Fruit fly (Drosophila melanogaster) whole organism, embryonic: ENCODE results near the gene CG42538.

Experiments
- Awh ChIP-seq: fragments of 200-800 bp; sonication (Bioruptor generic); IDR thresholded peaks from 2 replicates; pipeline ENCODE4, ENCODE4 v1.3.6; 2022; ENCODE audit warnings: missing biosample characterization, missing genetic modification characterization
- BEAF-32 ChIP-seq: fragments of 200-800 bp; sonication (Bioruptor generic); optimal IDR thresholded peaks from 3 replicates; lab custom pipeline; 2017; ENCODE audit warnings: missing biosample characterization, missing genetic modification characterization, mild to moderate bottlenecking, moderate library complexity, missing genetic modification reagents
- Blimp-1 ChIP-seq: fragments of 200-800 bp; sonication (Bioruptor generic); optimal IDR thresholded peaks from 3 replicates; lab custom pipeline; 2018; ENCODE audit warnings: missing biosample characterization, missing genetic modification characterization, mild to moderate bottlenecking, moderate library complexity, missing genetic modification reagents
- Bteb2 ChIP-seq: fragments of 200-800 bp; sonication (Bioruptor generic); optimal IDR thresholded peaks from 2 replicates; lab custom pipeline; 2016; ENCODE audit warnings: missing biosample characterization, missing genetic modification characterization
- CG10147 ChIP-seq: fragments of 200-800 bp; sonication (Bioruptor generic); optimal IDR thresholded peaks from 2 replicates; lab custom pipeline; 2019; ENCODE audit warnings: missing biosample characterization, mild to moderate bottlenecking, missing genetic modification characterization, moderate library complexity
- CG11085 ChIP-seq: fragments of 200-800 bp; sonication (Bioruptor generic); IDR thresholded peaks from 2 replicates; pipeline ENCODE4 v1.3.6; 2022; ENCODE audit warnings: missing biosample characterization, missing genetic modification characterization
- CG11093 ChIP-seq: fragments of 200-800 bp; sonication (Bioruptor generic); IDR thresholded peaks from 3 replicates; pipeline ENCODE4 v1.3.6; 2022; ENCODE audit warnings: missing biosample characterization, missing genetic modification characterization
- CG11398 ChIP-seq: fragments of 200-800 bp; sonication (Bioruptor generic); optimal IDR thresholded peaks from 2 replicates; lab custom pipeline; 2016; ENCODE audit warnings: missing biosample characterization, missing genetic modification characterization
- CG1233 ChIP-seq: fragments of 200-800 bp; sonication (Bioruptor generic); optimal IDR thresholded peaks from 4 replicates; lab custom pipeline; 2018; ENCODE audit warnings: missing biosample characterization, mild to moderate bottlenecking, missing genetic modification characterization
- CG13624 ChIP-seq: fragments of 200-800 bp; sonication (Bioruptor generic); optimal IDR thresholded peaks from 2 replicates; lab custom pipeline; 2016; ENCODE audit warnings: missing biosample characterization, missing genetic modification characterization
- CG15011 ChIP-seq: fragments of 200-800 bp; sonication (Bioruptor generic); optimal IDR thresholded peaks from 3 replicates; lab custom pipeline; 2018; ENCODE audit warnings: missing biosample characterization, mild to moderate bottlenecking, missing genetic modification characterization
- CG1529 ChIP-seq: fragments of 200-800 bp; sonication (Bioruptor generic); optimal IDR thresholded peaks from 3 replicates; lab custom pipeline; 2018; ENCODE audit warnings: missing biosample characterization, missing genetic modification characterization
- CG18262 ChIP-seq: fragments of 200-800 bp; optimal IDR thresholded peaks from 3 replicates; lab custom pipeline; 2019; ENCODE audit warnings: missing biosample characterization, mild to moderate bottlenecking, missing genetic modification characterization, moderate library complexity
- CG1832 ChIP-seq: fragments of 200-800 bp; sonication (Bioruptor generic); optimal IDR thresholded peaks from 2 replicates; lab custom pipeline; 2017; ENCODE audit warnings: missing biosample characterization, mild to moderate bottlenecking, missing genetic modification characterization, inconsistent platforms
- CG3065 ChIP-seq: fragments of 200-800 bp; sonication (Bioruptor generic); optimal IDR thresholded peaks from 2 replicates; lab custom pipeline; 2016; ENCODE audit warnings: missing biosample characterization, missing genetic modification characterization
- CG31365 ChIP-seq: fragments of 200-800 bp; sonication (Bioruptor generic); optimal IDR thresholded peaks from 2 replicates; lab custom pipeline; 2018; ENCODE audit warnings: missing biosample characterization, mild to moderate bottlenecking, missing genetic modification characterization
- CG34422 ChIP-seq: fragments of 200-800 bp; sonication (Bioruptor generic); IDR thresholded peaks from 3 replicates; pipeline ENCODE4 v1.3.6; 2022; ENCODE audit warnings: missing biosample characterization, missing genetic modification characterization
- CG3847 ChIP-seq: fragments of 200-800 bp; sonication (Bioruptor generic); IDR thresholded peaks from 2 replicates; pipeline ENCODE4 v1.3.6; 2022; ENCODE audit warnings: missing biosample characterization, missing genetic modification characterization
- CG4730 ChIP-seq: fragments of 200-800 bp; sonication (Bioruptor generic); IDR thresholded peaks from 2 replicates; pipeline ENCODE4 v1.3.6; 2022; ENCODE audit warnings: missing biosample characterization, missing genetic modification characterization
- CG6765 ChIP-seq: fragments of 200-800 bp; sonication (Bioruptor generic); optimal IDR thresholded peaks from 3 replicates; lab custom pipeline; 2017; ENCODE audit warnings: missing biosample characterization, mild to moderate bottlenecking, missing genetic modification characterization
- CG7839 ChIP-seq: fragments of 200-800 bp; sonication (Bioruptor generic); optimal IDR thresholded peaks from 3 replicates; lab custom pipeline; 2018; ENCODE audit warnings: missing biosample characterization, mild to moderate bottlenecking, missing genetic modification characterization, moderate library complexity
- CG8944 ChIP-seq: fragments of 200-800 bp; sonication (Bioruptor generic); optimal IDR thresholded peaks from 3 replicates; lab custom pipeline; 2016; ENCODE audit warnings: missing biosample characterization, missing genetic modification characterization
- CG9609 ChIP-seq: fragments of 200-800 bp; sonication (Bioruptor generic); optimal IDR thresholded peaks from 3 replicates; lab custom pipeline; 2016; ENCODE audit warnings: missing biosample characterization, missing genetic modification characterization
- CG9876 ChIP-seq: fragments of 200-800 bp; sonication (Bioruptor generic); optimal IDR thresholded peaks from 2 replicates; lab custom pipeline; 2016; ENCODE audit warnings: missing biosample characterization, missing genetic modification characterization
- CG9932 ChIP-seq: fragments of 200-800 bp; sonication (Bioruptor generic); IDR thresholded peaks from 2 replicates; pipeline ENCODE4 v1.3.6; 2022; ENCODE audit warnings: missing biosample characterization, missing genetic modification characterization
- Dfd ChIP-seq, 2 experiments: fragments of >200 bp; optimal IDR thresholded peaks; 2 replicates each; lab custom pipeline; 2017; ENCODE audit warnings: missing biosample characterization in 2 of 2, missing genetic modification characterization in 2 of 2
- Dip2 ChIP-seq: fragments of 200-800 bp; sonication (Bioruptor generic); IDR thresholded peaks from 2 replicates; pipeline ENCODE4 v1.3.6; 2022; ENCODE audit warnings: missing biosample characterization, missing genetic modification characterization
- Gug ChIP-seq: fragments of 200-800 bp; sonication (Bioruptor generic); IDR thresholded peaks from 4 replicates; pipeline ENCODE4 v1.3.6; 2022; ENCODE audit warnings: missing biosample characterization, missing genetic modification characterization
- Lpt ChIP-seq: fragments of >200 bp; optimal IDR thresholded peaks from 2 replicates; lab custom pipeline; 2018; ENCODE audit warnings: missing biosample characterization, missing genetic modification characterization
- Meics ChIP-seq: fragments of 200-800 bp; sonication (Bioruptor generic); optimal IDR thresholded peaks from 2 replicates; lab custom pipeline; 2017; ENCODE audit warnings: missing biosample characterization, mild to moderate bottlenecking, missing genetic modification characterization
- NC2α ChIP-seq: fragments of 200-800 bp; sonication (Bioruptor generic); optimal IDR thresholded peaks from 2 replicates; lab custom pipeline; 2016; ENCODE audit warnings: missing biosample characterization, missing genetic modification characterization
- Nf-YA ChIP-seq: fragments of 200-800 bp; sonication (Bioruptor generic); IDR thresholded peaks from 2 replicates; pipeline ENCODE4 v1.3.6; 2022; ENCODE audit warnings: missing biosample characterization, missing genetic modification characterization
- Poxn ChIP-seq: fragments of 200-800 bp; sonication (Bioruptor generic); IDR thresholded peaks from 2 replicates; pipeline ENCODE4 v1.3.6; 2022; ENCODE audit warnings: missing biosample characterization, missing genetic modification characterization
- Sox100B ChIP-seq: fragments of 200-800 bp; sonication (Bioruptor generic); optimal IDR thresholded peaks from 3 replicates; lab custom pipeline; 2018; ENCODE audit warnings: missing biosample characterization, mild to moderate bottlenecking, missing genetic modification characterization
- Sry-δ ChIP-seq: fragments of 200-800 bp; sonication (Bioruptor generic); optimal IDR thresholded peaks from 2 replicates; lab custom pipeline; 2016; ENCODE audit warnings: missing biosample characterization, missing genetic modification characterization
- Usf ChIP-seq: fragments of 200-800 bp; sonication (Bioruptor generic); optimal IDR thresholded peaks from 2 replicates; lab custom pipeline; 2017; ENCODE audit warnings: missing genotype, missing biosample characterization, missing genetic modification characterization
- bigmax ChIP-seq: fragments of 200-800 bp; sonication (Bioruptor generic); optimal IDR thresholded peaks from 2 replicates; lab custom pipeline; 2018; ENCODE audit warnings: missing biosample characterization, mild to moderate bottlenecking, missing genetic modification characterization
- bsh ChIP-seq, 2 experiments: fragments of 200-800 bp; sonication (Bioruptor generic); optimal IDR thresholded peaks; 2 replicates each; lab custom pipeline; 2017 to 2018; ENCODE audit warnings: mild to moderate bottlenecking in 2 of 2, missing biosample characterization in 2 of 2, missing genetic modification characterization in 2 of 2, moderate library complexity in 1 of 2
- cato ChIP-seq: fragments of 200-800 bp; sonication (Bioruptor generic); optimal IDR thresholded peaks from 2 replicates; lab custom pipeline; 2016; ENCODE audit warnings: missing biosample characterization, missing genetic modification characterization, borderline replicate concordance
- crol ChIP-seq: fragments of 200-800 bp; sonication (Bioruptor generic); IDR thresholded peaks from 2 replicates; pipeline ENCODE4 v1.3.6; 2022; ENCODE audit warnings: missing biosample characterization, missing genetic modification characterization
- fu2 ChIP-seq: fragments of 200-800 bp; sonication (Bioruptor generic); optimal IDR thresholded peaks from 2 replicates; lab custom pipeline; 2016; ENCODE audit warnings: missing biosample characterization, missing genetic modification characterization
- gro ChIP-seq: fragments of 200-800 bp; sonication (Bioruptor generic); optimal IDR thresholded peaks from 2 replicates; lab custom pipeline; 2016; ENCODE audit warnings: missing biosample characterization, missing genetic modification characterization
- lbe ChIP-seq: fragments of 200-800 bp; sonication (Bioruptor generic); optimal IDR thresholded peaks from 2 replicates; lab custom pipeline; 2016; ENCODE audit warnings: missing biosample characterization, mild to moderate bottlenecking, missing genetic modification characterization
- lilli ChIP-seq: fragments of 200-800 bp; sonication (Bioruptor generic); optimal IDR thresholded peaks from 3 replicates; lab custom pipeline; 2016; ENCODE audit warnings: missing biosample characterization, missing genetic modification characterization
- odd ChIP-seq: fragments of 200-800 bp; sonication (Bioruptor generic); optimal IDR thresholded peaks from 2 replicates; lab custom pipeline; 2017; ENCODE audit warnings: missing biosample characterization, mild to moderate bottlenecking, missing genetic modification characterization
- psq ChIP-seq: fragments of 200-800 bp; sonication (Bioruptor generic); optimal IDR thresholded peaks from 2 replicates; lab custom pipeline; 2017; ENCODE audit warnings: missing biosample characterization, missing genetic modification characterization
- shn ChIP-seq: fragments of 200-800 bp; sonication (Bioruptor generic); optimal IDR thresholded peaks from 3 replicates; lab custom pipeline; 2016; ENCODE audit warnings: missing biosample characterization, missing genetic modification characterization
- sisA ChIP-seq: fragments of 200-800 bp; sonication (Bioruptor generic); IDR thresholded peaks from 2 replicates; pipeline ENCODE4 v1.3.6; 2022; ENCODE audit warnings: missing biosample characterization, missing genetic modification characterization
- tap ChIP-seq: fragments of 200-800 bp; optimal IDR thresholded peaks from 3 replicates; lab custom pipeline; 2019; ENCODE audit warnings: missing biosample characterization, mild to moderate bottlenecking, missing genetic modification characterization, moderate library complexity
- unc-4 ChIP-seq: fragments of 200-800 bp; sonication (Bioruptor generic); IDR thresholded peaks from 2 replicates; pipeline ENCODE4 v1.3.6; 2022; ENCODE audit warnings: missing biosample characterization, missing genetic modification characterization; ENCODE audit not compliant: partially characterized antibody
- unpg ChIP-seq: fragments of 200-800 bp; sonication (Bioruptor generic); optimal IDR thresholded peaks from 3 replicates; lab custom pipeline; 2018; ENCODE audit warnings: missing biosample characterization, mild to moderate bottlenecking, missing genetic modification characterization, moderate library complexity

CG42538 gene

DNA sequence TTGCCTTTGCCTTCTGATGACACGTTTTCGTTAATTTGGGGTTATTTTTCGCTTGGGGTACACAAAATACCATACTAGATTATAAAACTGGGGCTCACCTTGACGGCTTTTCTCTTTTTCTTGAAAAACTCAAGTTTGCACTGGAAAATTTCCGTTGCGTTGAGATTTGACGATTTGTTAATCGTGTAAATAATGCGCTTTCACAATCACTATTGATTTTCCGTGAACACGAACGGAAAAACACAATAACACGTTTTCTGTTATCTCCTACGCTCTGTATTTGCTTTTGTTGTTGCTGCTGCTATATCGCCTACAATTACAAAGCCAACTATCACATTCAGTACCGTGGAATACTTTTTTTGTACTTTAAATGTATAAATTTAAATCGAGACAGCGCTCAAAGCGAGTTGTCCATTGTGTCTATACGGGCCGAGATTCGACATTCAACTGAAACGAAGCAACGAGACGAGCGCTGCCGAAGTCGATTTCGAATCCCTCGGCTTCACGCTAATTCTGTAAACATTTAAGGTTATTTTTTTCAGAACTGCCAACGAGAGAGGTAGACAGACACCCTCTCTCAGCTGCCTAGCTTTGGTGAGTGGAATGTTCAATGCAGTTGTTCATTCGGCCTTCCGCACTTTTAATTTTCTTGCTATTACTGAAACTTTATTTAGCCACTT is 12.2 kb downstream of the CG42538 start (continued):
- no peak for TF ChIP-seq Gug (GFP tag; lab: Robert Waterston, UW)
- TF ChIP-seq bigmax: peak; percentile 94
- no peak for TF ChIP-seq CG3847 (GFP tag; lab: Robert Waterston, UW)
- TF ChIP-seq CG9609 (GFP tag; lab: Kevin White, UChicago): no peak
- TF ChIP-seq sisA: no peak
- TF ChIP-seq Meics: no peak
- no peak for TF ChIP-seq CG10147 (GFP tag; lab: Kevin White, UChicago)
- TF ChIP-seq Lpt: no peak
- TF ChIP-seq CG1832: no peak
- no peak for TF ChIP-seq Dip2
- no peak for TF ChIP-seq odd (GFP tag; lab: Kevin White, UChicago)
- peak; percentile 36 for TF ChIP-seq CG31365 (tag; lab: Kevin White, UChicago)
- TF ChIP-seq Bteb2 (GFP tag; lab: Kevin White, UChicago): no peak
- no peak for TF ChIP-seq lbe (GFP tag; lab: Kevin White, UChicago)
- TF ChIP-seq Nf-YA (GFP tag; lab: Robert Waterston, UW): no peak
- TF ChIP-seq unc-4 (GFP tag; lab: Robert Waterston, UW): no peak
- peak; percentile 46 for TF ChIP-seq gro (GFP tag; lab: Kevin White, UChicago)
- TF ChIP-seq crol: no peak
- no peak for TF ChIP-seq CG4730 (GFP tag; lab: Robert Waterston, UW)
- no peak for TF ChIP-seq CG8944
- peak; percentile 37 for TF ChIP-seq CG11398
- 0 out of 2 replicates have a peak, but pooled peaks have one; percentile 8 for TF ChIP-seq Awh (GFP tag; lab: Robert Waterston, UW)
- no peak for TF ChIP-seq CG18262 (tag; lab: Kevin White, UChicago)
- no peak for TF ChIP-seq Blimp-1 (GFP tag; lab: Kevin White, UChicago)
- no peak for TF ChIP-seq fu2 (GFP tag; lab: Kevin White, UChicago)
- TF ChIP-seq CG7839 (tag; lab: Kevin White, UChicago): no peak
- TF ChIP-seq CG1233 (GFP tag; lab: Kevin White, UChicago): no peak
- TF ChIP-seq NC2α (GFP tag; lab: Kevin White, UChicago): no peak
- TF ChIP-seq CG9876 (GFP tag; lab: Kevin White, UChicago): no peak
- TF ChIP-seq CG9932 (GFP tag; lab: Robert Waterston, UW): no peak
- TF ChIP-seq CG6765: peak; percentile 49
- peak; percentile 52 for TF ChIP-seq tap (tag; lab: Kevin White, UChicago)
- no peak for TF ChIP-seq CG15011 (GFP tag; lab: Kevin White, UChicago)
- TF ChIP-seq Dfd (GFP tag; optimal IDR thresholded peaks at IDR 0.05; lab: Kevin White, UChicago): no peak
- peak in 1 of 2 experiments; percentile 9 for TF ChIP-seq bsh (GFP tag; optimal IDR thresholded peaks at IDR 0.05; lab: Kevin White, UChicago)
- no peak for TF ChIP-seq cato (GFP tag; lab: Kevin White, UChicago)
- no peak for TF ChIP-seq CG1529
- no peak for TF ChIP-seq Poxn (GFP tag; lab: Robert Waterston, UW)
- no peak for TF ChIP-seq CG13624
- TF ChIP-seq psq: no peak
- TF ChIP-seq unpg (GFP tag; lab: Kevin White, UChicago): peak; percentile 10
- TF ChIP-seq CG11093: no peak
- no peak for TF ChIP-seq CG11085
- no peak for TF ChIP-seq BEAF-32
- no peak for TF ChIP-seq shn (GFP tag; lab: Kevin White, UChicago)
- TF ChIP-seq Sry-δ (GFP tag; lab: Kevin White, UChicago): no peak
- TF ChIP-seq lilli (GFP tag; lab: Kevin White, UChicago): peak; percentile 25
- TF ChIP-seq Sox100B (GFP tag; lab: Kevin White, UChicago): no peak
- no peak for TF ChIP-seq CG3065 (GFP tag; lab: Kevin White, UChicago)
- TF ChIP-seq Usf: no peak
- TF ChIP-seq CG34422 (GFP tag; lab: Robert Waterston, UW): peak; percentile 44; the same call in 1 of the 3 replicates
